Worm (Caenorhabditis elegans): ENCODE results near the gene zip-11.

zip-11 gene

ce11 chrIV:3336585-3336984 is 25.5 kb downstream of the zip-11 start, which contains the start of gene F42A6.6 (continued):
- TF ChIP-seq pqm-1 (tag; optimal IDR thresholded peaks at IDR 0.05) (no peak), ztf-11 (tag; optimal IDR thresholded peaks at IDR 0.05) (no peak), unc-130 (tag; optimal IDR thresholded peaks at IDR 0.05) (no peak), ztf-4 (tag; optimal IDR thresholded peaks at IDR 0.05) (peak; percentile 8), fos-1 (tag; optimal IDR thresholded peaks at IDR 0.05) (no peak), lir-3 (tag; optimal IDR thresholded peaks at IDR 0.05; ENCODE audit: poor library complexity) (no peak), lin-14 (GFP tag; optimal IDR thresholded peaks at IDR 0.05) (no peak), mep-1 (tag; optimal IDR thresholded peaks at IDR 0.05) (no peak), nhr-47 (tag; optimal IDR thresholded peaks at IDR 0.05) (peak; percentile 22), ets-5 (GFP tag; IDR thresholded peaks at IDR 0.05) (no peak), unc-62 (GFP tag; optimal IDR thresholded peaks at IDR 0.05) (no peak), ceh-8 (GFP tag; optimal IDR thresholded peaks at IDR 0.05) (no peak), jun-1 (tag; optimal IDR thresholded peaks at IDR 0.05) (no peak), hlh-4 (tag; optimal IDR thresholded peaks at IDR 0.05) (no peak), mdl-1 (tag; optimal IDR thresholded peaks at IDR 0.05) (no peak), hlh-17 (GFP tag; optimal IDR thresholded peaks at IDR 0.05; ENCODE audit: borderline replicate concordance) (no peak), lin-39 (tag; optimal IDR thresholded peaks at IDR 0.05) (no peak), ceh-63 (GFP tag; optimal IDR thresholded peaks at IDR 0.05) (no peak), aha-1 (tag; optimal IDR thresholded peaks at IDR 0.05) (no peak), lsy-2 (tag; optimal IDR thresholded peaks at IDR 0.05) (peak in 1 of 2 experiments; percentile 13)

- TF ChIP-seq elt-3 (tag; optimal IDR thresholded peaks at IDR 0.05) (no peak), dpl-1 (GFP tag; optimal IDR thresholded peaks at IDR 0.05) (no peak), ceh-8 (GFP tag; optimal IDR thresholded peaks at IDR 0.05) (peak; percentile 89)
These were observed 26.2 kb downstream of the zip-11 start for ce11 chrIV:3337275-3337674.

ce11 chrIV:3338176-3338575 is 27.1 kb downstream of the zip-11 start:
- TF ChIP-seq nhr-28 (tag; optimal IDR thresholded peaks at IDR 0.05) (no peak), nhr-84 (tag; optimal IDR thresholded peaks at IDR 0.05) (no peak), efl-1 (optimal IDR thresholded peaks at IDR 0.05) (no peak), efl-1 (GFP tag; optimal IDR thresholded peaks at IDR 0.05 in 1 of 2) (peak in 1 of 2 experiments; percentile 81)

- TF ChIP-seq nhr-20 (tag; optimal IDR thresholded peaks at IDR 0.05) (peak; percentile 85), lin-13 (GFP tag; optimal IDR thresholded peaks at IDR 0.05) (peak; percentile 85), vab-15 (tag; optimal IDR thresholded peaks at IDR 0.05) (no peak), nhr-12 (tag; optimal IDR thresholded peaks at IDR 0.05) (no peak), lin-39 (tag; optimal IDR thresholded peaks at IDR 0.05) (peak; percentile 89), irx-1 (tag; optimal IDR thresholded peaks at IDR 0.05) (peak; percentile 72), ceh-8 (GFP tag; optimal IDR thresholded peaks at IDR 0.05) (peak; percentile 20), swsn-7 (tag; optimal IDR thresholded peaks at IDR 0.05) (peak; percentile 88), mep-1 (tag; optimal IDR thresholded peaks at IDR 0.05) (peak; percentile 94), elt-3 (tag; optimal IDR thresholded peaks at IDR 0.05) (peak in 2 of 6 experiments; percentile 64 to 77), pag-3 (tag; optimal IDR thresholded peaks at IDR 0.05; ENCODE audit: borderline replicate concordance, insufficient read depth) (no peak), dsc-1 (tag; optimal IDR thresholded peaks at IDR 0.05) (peak; percentile 83), rnt-1 (tag; optimal IDR thresholded peaks at IDR 0.05) (peak; percentile 92), ceh-82 (tag; optimal IDR thresholded peaks at IDR 0.05) (peak; percentile 86 to 95 (median 87)), ztf-11 (tag; optimal IDR thresholded peaks at IDR 0.05) (peak in 1 of 2 experiments; percentile 69), fkh-8 (tag; optimal IDR thresholded peaks at IDR 0.05) (peak; percentile 87), skn-1 (tag; optimal IDR thresholded peaks at IDR 0.05) (peak; percentile 94), lin-15B (tag; optimal IDR thresholded peaks at IDR 0.05) (peak; percentile 82), aha-1 (tag; optimal IDR thresholded peaks at IDR 0.05) (peak; percentile 13), hlh-4 (tag; optimal IDR thresholded peaks at IDR 0.05) (no peak), nhr-47 (tag; optimal IDR thresholded peaks at IDR 0.05) (peak; percentile 92), ceh-88 (GFP tag; IDR thresholded peaks at IDR 0.05) (peak; percentile 54; the same call in 1 of the 2 replicates), lir-3 (tag; optimal IDR thresholded peaks at IDR 0.05; ENCODE audit: poor library complexity) (no peak), isw-1 (GFP tag; IDR thresholded peaks at IDR 0.05) (peak; percentile 89), egl-27 (tag; optimal IDR thresholded peaks at IDR 0.05) (no peak), sox-4 (tag; optimal IDR thresholded peaks at IDR 0.05) (peak; percentile 59), grh-1 (GFP tag; IDR thresholded peaks at IDR 0.05) (peak; percentile 78), nhr-11 (tag; optimal IDR thresholded peaks at IDR 0.05) (peak; percentile 23), nhr-76 (tag; optimal IDR thresholded peaks at IDR 0.05) (no peak), fkh-10 (GFP tag; optimal IDR thresholded peaks at IDR 0.05) (peak; percentile 48)
These were observed 27.6 kb downstream of the zip-11 start, which contains the start of gene hrpa-1 for ce11 chrIV:3338676-3339075. TSS of gene hrpa-1 (minus strand) at chrIV:3338867.

All from whole organism, L1 larva.